Worm (Caenorhabditis elegans) whole organism, young adult: ENCODE results near the gene bbs-4.

Source experiments
- bed-2 ChIP-seq: fragments of 200-800 bp; sonication (Bioruptor generic); IDR thresholded peaks from 2 replicates; pipeline ENCODE4 v1.3.6; 2022; ENCODE audit warnings: missing genetic modification reagents, missing genetic modification characterization, missing compliant biosample characterization

The bbs-4 gene

ce11 chrIII:9561158-9561557 is 50.8 kb downstream of the bbs-4 start, which contains the start of gene C48B4.8:
Gene C48B4.8, minus strand, starts transcription at chrIII:9561258.
- no peak for TF ChIP-seq bed-2 (GFP tag; lab: Robert Waterston, UW)
